Fruit fly (Drosophila melanogaster) whole organism, embryonic: ENCODE results near the gene chic.

ENCODE experiments used
- Asciz ChIP-seq: fragments of 200-800 bp; sonication (Bioruptor generic); optimal IDR thresholded peaks from 2 replicates; lab custom pipeline; 2017; ENCODE audit warnings: missing biosample characterization, mild to moderate bottlenecking, missing genetic modification characterization, missing genetic modification reagents
- B-H1 ChIP-seq: fragments of 200-800 bp; sonication (Bioruptor generic); IDR thresholded peaks from 3 replicates; pipeline ENCODE4 v1.3.6; 2022; ENCODE audit warnings: missing biosample characterization, missing genetic modification characterization
- CG11696 ChIP-seq: fragments of 200-800 bp; sonication (Bioruptor generic); IDR thresholded peaks from 2 replicates; pipeline ENCODE4 v1.3.6; 2022; ENCODE audit warnings: missing biosample characterization, missing genetic modification characterization
- CG12744 ChIP-seq: fragments of 200-800 bp; sonication (Bioruptor generic); optimal IDR thresholded peaks from 2 replicates; lab custom pipeline; 2016; ENCODE audit warnings: missing biosample characterization, missing genetic modification characterization
- CG2202 ChIP-seq: fragments of 200-800 bp; sonication (Bioruptor generic); optimal IDR thresholded peaks from 2 replicates; lab custom pipeline; 2018; ENCODE audit warnings: missing biosample characterization, mild to moderate bottlenecking, missing genetic modification characterization
- CG31365 ChIP-seq: fragments of 200-800 bp; sonication (Bioruptor generic); optimal IDR thresholded peaks from 2 replicates; lab custom pipeline; 2018; ENCODE audit warnings: missing biosample characterization, mild to moderate bottlenecking, missing genetic modification characterization
- CG3163 ChIP-seq: fragments of 200-800 bp; sonication (Bioruptor generic); optimal IDR thresholded peaks from 3 replicates; lab custom pipeline; 2016; ENCODE audit warnings: missing biosample characterization, missing genetic modification characterization
- CG32767 ChIP-seq: fragments of 200-800 bp; sonication (Bioruptor generic); IDR thresholded peaks from 2 replicates; pipeline ENCODE4 v1.3.6; 2022; ENCODE audit warnings: missing biosample characterization, missing genetic modification characterization
- CG3281 ChIP-seq: fragments of 200-800 bp; sonication (Bioruptor generic); optimal IDR thresholded peaks from 3 replicates; lab custom pipeline; 2017; ENCODE audit warnings: missing biosample characterization, mild to moderate bottlenecking, missing genetic modification characterization
- CG34422 ChIP-seq: fragments of 200-800 bp; sonication (Bioruptor generic); IDR thresholded peaks from 3 replicates; pipeline ENCODE4 v1.3.6; 2022; ENCODE audit warnings: missing biosample characterization, missing genetic modification characterization
- CG42726 ChIP-seq: fragments of 200-800 bp; sonication (Bioruptor generic); IDR thresholded peaks from 2 replicates; pipeline ENCODE4 v1.3.6; 2022; ENCODE audit warnings: missing biosample characterization, missing genetic modification characterization; ENCODE audit not compliant: partially characterized antibody
- CG4282 ChIP-seq: fragments of 200-800 bp; sonication (Bioruptor generic); optimal IDR thresholded peaks from 2 replicates; lab custom pipeline; 2016; ENCODE audit warnings: missing biosample characterization, missing genetic modification characterization
- CG4617 ChIP-seq: fragments of 200-800 bp; sonication (Bioruptor generic); optimal IDR thresholded peaks from 3 replicates; lab custom pipeline; 2016; ENCODE audit warnings: missing biosample characterization, missing genetic modification characterization, borderline replicate concordance
- CG7928 ChIP-seq: fragments of 200-800 bp; sonication (Bioruptor generic); optimal IDR thresholded peaks from 2 replicates; lab custom pipeline; 2017; ENCODE audit warnings: missing biosample characterization, mild to moderate bottlenecking, missing genetic modification characterization
- CG8089 ChIP-seq: fragments of 200-800 bp; sonication (Bioruptor generic); optimal IDR thresholded peaks from 3 replicates; lab custom pipeline; 2016; ENCODE audit warnings: missing biosample characterization, missing genetic modification characterization
- CG8478 ChIP-seq: fragments of >200 bp; optimal IDR thresholded peaks from 2 replicates; lab custom pipeline; 2018
- Camta ChIP-seq: fragments of 200-800 bp; sonication (Bioruptor generic); optimal IDR thresholded peaks from 2 replicates; lab custom pipeline; 2016; ENCODE audit warnings: missing biosample characterization, missing genetic modification characterization
- Dad ChIP-seq: fragments of 200-800 bp; sonication (Bioruptor generic); optimal IDR thresholded peaks from 3 replicates; lab custom pipeline; 2016; ENCODE audit warnings: missing biosample characterization, missing genetic modification characterization
- Gsc ChIP-seq: fragments of 200-800 bp; sonication (Bioruptor generic); IDR thresholded peaks from 2 replicates; pipeline ENCODE4 v1.3.6; 2022; ENCODE audit warnings: missing biosample characterization, missing genetic modification characterization
- HHEX ChIP-seq: fragments of 200-800 bp; sonication (Bioruptor generic); optimal IDR thresholded peaks from 3 replicates; lab custom pipeline; 2017; ENCODE audit warnings: missing biosample characterization, mild to moderate bottlenecking, missing genetic modification characterization, missing genetic modification reagents
- Jarid2 ChIP-seq: fragments of 200-800 bp; sonication (Bioruptor generic); optimal IDR thresholded peaks from 3 replicates; lab custom pipeline; 2017; ENCODE audit warnings: mild to moderate bottlenecking, missing biosample characterization, missing genetic modification reagents, missing genetic modification characterization
- Lpt ChIP-seq: fragments of >200 bp; optimal IDR thresholded peaks from 2 replicates; lab custom pipeline; 2018; ENCODE audit warnings: missing biosample characterization, missing genetic modification characterization
- MESR4 ChIP-seq: fragments of 200-800 bp; sonication (Bioruptor generic); optimal IDR thresholded peaks from 2 replicates; lab custom pipeline; 2018; ENCODE audit warnings: missing biosample characterization, mild to moderate bottlenecking, missing genetic modification characterization, moderate library complexity
- Nf-YB ChIP-seq: fragments of 200-800 bp; sonication (Bioruptor generic); optimal IDR thresholded peaks from 3 replicates; lab custom pipeline; 2019; ENCODE audit warnings: missing biosample characterization, mild to moderate bottlenecking, missing genetic modification characterization, moderate library complexity
- Oli ChIP-seq: fragments of 200-800 bp; sonication (Bioruptor generic); optimal IDR thresholded peaks from 2 replicates; lab custom pipeline; 2018; ENCODE audit warnings: missing biosample characterization, mild to moderate bottlenecking, missing genetic modification characterization, moderate library complexity
- Scr ChIP-seq: fragments of 200-800 bp; sonication (Bioruptor generic); IDR thresholded peaks from 2 replicates; pipeline ENCODE4 v1.3.6; 2022; ENCODE audit warnings: missing biosample characterization, missing genetic modification characterization; ENCODE audit not compliant: partially characterized antibody
- Sry-δ ChIP-seq: fragments of 200-800 bp; sonication (Bioruptor generic); optimal IDR thresholded peaks from 2 replicates; lab custom pipeline; 2016; ENCODE audit warnings: missing biosample characterization, missing genetic modification characterization
- Usf ChIP-seq: fragments of 200-800 bp; sonication (Bioruptor generic); optimal IDR thresholded peaks from 2 replicates; lab custom pipeline; 2017; ENCODE audit warnings: missing genotype, missing biosample characterization, missing genetic modification characterization
- YL-1 ChIP-seq: fragments of 200-800 bp; sonication (Bioruptor generic); optimal IDR thresholded peaks from 3 replicates; lab custom pipeline; 2017; ENCODE audit warnings: missing biosample characterization, mild to moderate bottlenecking, missing genetic modification characterization
- ato ChIP-seq: fragments of 200-800 bp; sonication (Bioruptor generic); IDR thresholded peaks from 2 replicates; pipeline ENCODE4 v1.3.6; 2022; ENCODE audit warnings: missing biosample characterization, missing genetic modification characterization; ENCODE audit not compliant: partially characterized antibody
- br ChIP-seq: fragments of >200 bp; optimal IDR thresholded peaks from 2 replicates; lab custom pipeline; 2017
- ci ChIP-seq: fragments of 200-800 bp; sonication (Bioruptor generic); IDR thresholded peaks from 3 replicates; pipeline ENCODE4 v1.3.6; 2022; ENCODE audit warnings: missing biosample characterization, missing genetic modification characterization
- dm ChIP-seq: fragments of 200-800 bp; sonication (Bioruptor generic); optimal IDR thresholded peaks from 3 replicates; lab custom pipeline; 2016; ENCODE audit warnings: missing biosample characterization, missing genetic modification characterization
- en ChIP-seq: fragments of 200-800 bp; sonication (Bioruptor generic); optimal IDR thresholded peaks from 2 replicates; lab custom pipeline; 2016; ENCODE audit warnings: missing biosample characterization, missing genetic modification characterization
- exex ChIP-seq: fragments of 200-800 bp; sonication (Bioruptor generic); optimal IDR thresholded peaks from 4 replicates; lab custom pipeline; 2018; ENCODE audit warnings: missing biosample characterization, mild to moderate bottlenecking, missing genetic modification characterization, moderate library complexity
- gcm2 ChIP-seq: fragments of 200-800 bp; sonication (Bioruptor generic); optimal IDR thresholded peaks from 2 replicates; lab custom pipeline; 2016; ENCODE audit warnings: missing biosample characterization, missing genetic modification characterization
- gt ChIP-seq: fragments of 200-800 bp; sonication (Bioruptor generic); IDR thresholded peaks from 2 replicates; pipeline ENCODE4 v1.3.6; 2022; ENCODE audit warnings: missing biosample characterization, missing genetic modification characterization
- h ChIP-seq: fragments of >200 bp; optimal IDR thresholded peaks from 2 replicates; lab custom pipeline; 2017
- her ChIP-seq: fragments of 200-800 bp; sonication (Bioruptor generic); optimal IDR thresholded peaks from 2 replicates; lab custom pipeline; 2016; ENCODE audit warnings: missing biosample characterization, missing genetic modification characterization
- knrl ChIP-seq: fragments of 200-800 bp; sonication (Bioruptor generic); IDR thresholded peaks from 3 replicates; pipeline ENCODE4 v1.3.6; 2022; ENCODE audit warnings: missing biosample characterization, missing genetic modification characterization; ENCODE audit not compliant: partially characterized antibody
- lilli ChIP-seq: fragments of 200-800 bp; sonication (Bioruptor generic); optimal IDR thresholded peaks from 3 replicates; lab custom pipeline; 2016; ENCODE audit warnings: missing biosample characterization, missing genetic modification characterization
- nerfin-2 ChIP-seq: fragments of 200-800 bp; sonication (Bioruptor generic); IDR thresholded peaks from 2 replicates; pipeline ENCODE4 v1.3.6; 2022; ENCODE audit warnings: missing biosample characterization, missing genetic modification characterization; ENCODE audit not compliant: partially characterized antibody
- p53 ChIP-seq: fragments of 200-800 bp; sonication (Bioruptor generic); optimal IDR thresholded peaks from 2 replicates; lab custom pipeline; 2016; ENCODE audit warnings: missing biosample characterization, missing genetic modification characterization
- pb ChIP-seq: fragments of 200-800 bp; sonication (Bioruptor generic); optimal IDR thresholded peaks from 3 replicates; lab custom pipeline; 2016; ENCODE audit warnings: missing biosample characterization, missing genetic modification characterization
- pros ChIP-seq: fragments of 200-800 bp; sonication (Bioruptor generic); optimal IDR thresholded peaks from 3 replicates; lab custom pipeline; 2019; ENCODE audit warnings: missing biosample characterization, mild to moderate bottlenecking, missing genetic modification characterization, moderate library complexity
- pzg ChIP-seq: fragments of 200-800 bp; sonication (Bioruptor generic); optimal IDR thresholded peaks from 3 replicates; lab custom pipeline; 2018; ENCODE audit warnings: missing biosample characterization, mild to moderate bottlenecking, missing genetic modification characterization, moderate library complexity
- row ChIP-seq: fragments of 200-800 bp; sonication (Bioruptor generic); IDR thresholded peaks from 3 replicates; pipeline ENCODE4 v1.3.6; 2022; ENCODE audit warnings: missing biosample characterization, missing genetic modification characterization
- salm ChIP-seq: fragments of 200-800 bp; sonication (Bioruptor generic); optimal IDR thresholded peaks from 2 replicates; lab custom pipeline; 2018; ENCODE audit warnings: missing biosample characterization, mild to moderate bottlenecking, missing genetic modification characterization
- stwl ChIP-seq: fragments of 200-800 bp; sonication (Bioruptor generic); optimal IDR thresholded peaks from 3 replicates; lab custom pipeline; 2018; ENCODE audit warnings: missing biosample characterization, mild to moderate bottlenecking, missing genetic modification characterization, moderate library complexity
- tx ChIP-seq: fragments of 200-800 bp; sonication (Bioruptor generic); optimal IDR thresholded peaks from 2 replicates; lab custom pipeline; 2016; ENCODE audit warnings: missing biosample characterization, missing genetic modification characterization
- zfh2 ChIP-seq: fragments of 200-800 bp; sonication (Bioruptor generic); optimal IDR thresholded peaks from 2 replicates; lab custom pipeline; 2016; ENCODE audit warnings: missing biosample characterization, missing genetic modification characterization

chic gene

DNA sequence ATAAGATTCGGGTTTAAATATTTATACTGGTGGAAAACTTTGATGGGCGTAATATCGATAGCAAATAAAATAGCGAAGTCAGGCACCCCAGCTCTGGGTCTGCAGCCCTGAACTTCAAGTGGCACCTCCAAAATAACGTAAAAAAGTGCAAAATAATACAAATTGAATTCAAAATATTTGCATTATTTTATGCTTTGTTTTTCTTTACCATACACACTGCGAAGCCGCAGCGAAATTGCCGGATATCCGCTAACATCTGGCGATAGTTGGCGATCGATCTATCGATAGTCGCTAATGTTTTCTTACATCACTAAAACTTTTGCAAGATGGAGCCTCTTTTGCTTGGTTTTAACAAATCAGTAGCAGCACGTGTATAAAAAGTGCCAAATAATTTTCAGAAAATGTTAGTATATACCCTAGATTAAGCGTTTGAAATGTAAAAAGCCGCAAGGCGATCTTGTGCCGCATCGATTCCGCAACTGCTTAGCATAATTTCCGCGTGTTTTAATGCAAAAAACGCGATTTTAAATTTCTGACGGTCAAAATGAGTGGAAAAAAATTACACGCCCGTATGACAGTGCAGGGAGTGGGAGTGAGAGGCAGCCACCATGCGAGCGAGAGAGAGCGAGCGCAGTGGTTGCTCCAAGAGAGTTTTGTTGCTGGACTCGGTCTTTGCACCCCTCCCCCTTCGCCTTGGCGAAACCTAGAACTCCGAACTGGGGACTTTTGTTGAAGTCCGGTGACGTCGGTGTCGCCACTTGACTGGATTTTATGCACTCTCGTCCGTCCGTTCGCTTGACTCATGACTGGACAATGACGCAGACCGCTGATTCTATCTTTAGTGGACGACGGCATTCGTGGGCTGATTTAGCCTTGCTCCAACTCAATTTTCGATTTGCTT is 865 bp upstream of the chic start, which contains the start of gene eIF4A (continued):
- peak; percentile 14 for TF ChIP-seq Oli
- TF ChIP-seq CG8478 (lab: Kevin White, UChicago): no peak
- no peak for TF ChIP-seq stwl (tag; lab: Kevin White, UChicago)
- TF ChIP-seq zfh2 (GFP tag; lab: Kevin White, UChicago): no peak
- no peak for TF ChIP-seq CG4617 (GFP tag; lab: Kevin White, UChicago)
- TF ChIP-seq CG32767 (GFP tag; lab: Robert Waterston, UW): no peak
- no peak for TF ChIP-seq lilli
- no peak for TF ChIP-seq Camta (GFP tag; lab: Kevin White, UChicago)
- TF ChIP-seq exex (tag; lab: Kevin White, UChicago): no peak
- TF ChIP-seq pros (GFP tag; lab: Kevin White, UChicago): no peak
- TF ChIP-seq knrl (GFP tag; lab: Robert Waterston, UW): no peak
- no peak for TF ChIP-seq ato (GFP tag; lab: Robert Waterston, UW)
- TF ChIP-seq Dad (GFP tag; lab: Kevin White, UChicago): no peak
- TF ChIP-seq p53: no peak
- peak; percentile 13 for TF ChIP-seq gcm2 (GFP tag; lab: Kevin White, UChicago)
- TF ChIP-seq dm (GFP tag; lab: Kevin White, UChicago): peak; percentile 85
- no peak for TF ChIP-seq Usf
- TF ChIP-seq CG4282 (GFP tag; lab: Kevin White, UChicago): no peak
- peak; percentile 52 for TF ChIP-seq salm
- no peak for TF ChIP-seq Scr (GFP tag; lab: Robert Waterston, UW)
- no peak for TF ChIP-seq B-H1 (GFP tag; lab: Robert Waterston, UW)
- no peak for TF ChIP-seq HHEX (GFP tag; lab: Kevin White, UChicago)
- no peak for TF ChIP-seq Gsc (GFP tag; lab: Robert Waterston, UW)
- peak; percentile 71 for TF ChIP-seq pzg (GFP tag; lab: Kevin White, UChicago)
- TF ChIP-seq Sry-δ (GFP tag; lab: Kevin White, UChicago): peak; percentile 95
- TF ChIP-seq CG34422 (GFP tag; lab: Robert Waterston, UW): no peak
- TF ChIP-seq pb (GFP tag; lab: Kevin White, UChicago): no peak
- TF ChIP-seq CG12744 (GFP tag; lab: Kevin White, UChicago): no peak
- TF ChIP-seq CG2202 (tag; lab: Kevin White, UChicago): no peak
- TF ChIP-seq gt: no peak
- TF ChIP-seq br: no peak
- TF ChIP-seq CG31365 (tag; lab: Kevin White, UChicago): no peak
- no peak for TF ChIP-seq nerfin-2 (GFP tag; lab: Robert Waterston, UW)
- no peak for TF ChIP-seq Nf-YB (GFP tag; lab: Kevin White, UChicago)
- TF ChIP-seq YL-1: peak; percentile 24
- TF ChIP-seq ci (GFP tag; lab: Robert Waterston, UW): no peak
- TF ChIP-seq CG7928: peak; percentile 96
- no peak for TF ChIP-seq tx (GFP tag; lab: Kevin White, UChicago)
- peak; percentile 23 for TF ChIP-seq Asciz (GFP tag; lab: Kevin White, UChicago)
- peak; percentile 1 for TF ChIP-seq Jarid2 (GFP tag; lab: Kevin White, UChicago)
- no peak for TF ChIP-seq row (GFP tag; lab: Robert Waterston, UW)
- TF ChIP-seq Lpt (GFP tag; lab: Kevin White, UChicago): no peak
- no peak for TF ChIP-seq CG8089 (GFP tag; lab: Kevin White, UChicago)
- peak; percentile 96 for TF ChIP-seq MESR4 (GFP tag; lab: Kevin White, UChicago)
- TF ChIP-seq CG3163 (GFP tag; lab: Kevin White, UChicago): no peak
- TF ChIP-seq her (GFP tag; lab: Kevin White, UChicago): no peak
- no peak for TF ChIP-seq CG11696 (GFP tag; lab: Robert Waterston, UW)
- no peak for TF ChIP-seq CG3281 (GFP tag; lab: Kevin White, UChicago)
- no peak for TF ChIP-seq en (GFP tag; lab: Kevin White, UChicago)
- no peak for TF ChIP-seq h (lab: Kevin White, UChicago)
- no peak for TF ChIP-seq CG42726
